Fruit fly (Drosophila melanogaster) whole organism, embryonic: Measurements from ENCODE around the gene Pgant8.

Experiments
- CG32532 ChIP-seq: fragments of 200-800 bp; sonication (Bioruptor generic); IDR thresholded peaks from 2 replicates; pipeline ENCODE4 v1.3.6; 2022; ENCODE audit warnings: missing biosample characterization, missing genetic modification characterization
- Hmx ChIP-seq: fragments of 200-800 bp; sonication (Bioruptor generic); optimal IDR thresholded peaks from 2 replicates; lab custom pipeline; 2016; ENCODE audit warnings: missing biosample characterization, missing genetic modification characterization
- al ChIP-seq: fragments of 200-800 bp; sonication (Bioruptor generic); IDR thresholded peaks from 2 replicates; pipeline ENCODE4 v1.3.6; 2022; ENCODE audit warnings: missing biosample characterization, missing genetic modification characterization
- inv ChIP-seq: fragments of 200-800 bp; sonication (Bioruptor generic); IDR thresholded peaks from 2 replicates; pipeline ENCODE4 v1.3.6; 2022; ENCODE audit warnings: missing biosample characterization, missing genetic modification characterization; ENCODE audit not compliant: partially characterized antibody

DNA sequence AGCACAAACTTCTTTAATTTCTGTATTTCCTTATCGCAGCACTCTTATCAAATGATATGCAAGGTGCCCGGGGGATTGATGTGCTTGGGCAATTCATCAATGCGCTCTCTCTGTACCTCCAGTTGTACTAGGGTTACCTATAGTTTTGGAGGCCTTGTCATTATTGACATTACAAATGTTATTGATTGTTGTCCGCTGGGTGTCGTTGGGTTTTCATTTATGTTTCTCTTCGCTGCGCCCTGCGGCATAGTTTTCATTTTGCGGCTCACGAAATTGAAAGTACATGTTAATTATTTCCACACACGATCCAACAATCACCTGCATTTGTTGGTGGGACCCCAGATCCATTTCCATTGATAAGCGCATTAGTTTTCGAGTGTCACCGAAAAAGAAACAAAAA, 22.5 kb downstream of the Pgant8 start:
- TF ChIP-seq Hmx (GFP tag; lab: Kevin White, UChicago) (no peak), al (GFP tag; lab: Robert Waterston, UW) (no peak), inv (GFP tag; lab: Robert Waterston, UW) (no peak), CG32532 (GFP tag; lab: Robert Waterston, UW) (no peak)
